Worm (Caenorhabditis elegans) whole organism, late embryonic: ENCODE measurements around the gene sid-2.

Experiments used
- C08G9.2 ChIP-seq: sonication (generic microtip); optimal IDR thresholded peaks from 2 replicates; lab custom pipeline; 2016; ENCODE audit warnings: mild to moderate bottlenecking, missing genetic modification characterization, moderate library complexity, missing compliant biosample characterization
- F13H6.1 ChIP-seq: sonication (generic microtip); optimal IDR thresholded peaks from 2 replicates; lab custom pipeline; 2016; ENCODE audit warnings: missing genetic modification characterization, missing compliant biosample characterization
- K02D7.2 ChIP-seq: sonication (generic microtip); optimal IDR thresholded peaks from 2 replicates; lab custom pipeline; 2017; ENCODE audit warnings: mild to moderate bottlenecking, missing genetic modification characterization, missing compliant biosample characterization
- K09A11.1 ChIP-seq: sonication (generic microtip); optimal IDR thresholded peaks from 2 replicates; lab custom pipeline; 2017; ENCODE audit warnings: antibody characterized with exemption, mild to moderate bottlenecking, missing genetic modification characterization, missing compliant biosample characterization; ENCODE audit not compliant: insufficient read depth
- T23F11.4 ChIP-seq: fragments of 200-800 bp; sonication (Bioruptor generic); optimal IDR thresholded peaks from 2 replicates; lab custom pipeline; 2018; ENCODE audit warnings: mild to moderate bottlenecking, missing genetic modification characterization, missing compliant biosample characterization
- ama-1 ChIP-seq: fragments of 150-350 bp; optimal IDR thresholded peaks from 2 replicates; lab custom pipeline; 2014
- ceh-14 ChIP-seq: sonication (generic microtip); optimal IDR thresholded peaks from 2 replicates; lab custom pipeline; 2016; ENCODE audit warnings: missing genotype, missing genetic modification characterization, missing compliant biosample characterization
- ceh-18 ChIP-seq: sonication (generic microtip); optimal IDR thresholded peaks from 2 replicates; lab custom pipeline; 2016; ENCODE audit warnings: missing genetic modification characterization, missing compliant biosample characterization
- ceh-19 ChIP-seq: fragments of 200-800 bp; sonication (Bioruptor generic); optimal IDR thresholded peaks from 2 replicates; lab custom pipeline; 2018; ENCODE audit warnings: mild to moderate bottlenecking, missing genetic modification characterization, missing compliant biosample characterization
- ceh-30 ChIP-seq: fragments of 150-350 bp; optimal IDR thresholded peaks from 2 replicates; lab custom pipeline; 2014; ENCODE audit warnings: missing biosample characterization, missing genetic modification characterization
- ceh-31 ChIP-seq: sonication (generic microtip); optimal IDR thresholded peaks from 2 replicates; lab custom pipeline; 2016; ENCODE audit warnings: missing genetic modification characterization, missing compliant biosample characterization
- ceh-34 ChIP-seq: sonication (generic microtip); optimal IDR thresholded peaks from 2 replicates; lab custom pipeline; 2016; ENCODE audit warnings: mild to moderate bottlenecking, missing genetic modification characterization, missing compliant biosample characterization
- ceh-45 ChIP-seq: fragments of 200-800 bp; sonication (Bioruptor generic); IDR thresholded peaks from 2 replicates; pipeline ENCODE4 v1.3.6; 2022; ENCODE audit warnings: missing genetic modification reagents, missing genetic modification characterization, missing compliant biosample characterization
- ceh-48 ChIP-seq: sonication (generic microtip); optimal IDR thresholded peaks from 2 replicates; lab custom pipeline; 2016; ENCODE audit warnings: missing genetic modification characterization, inconsistent platforms, missing compliant biosample characterization
- ceh-6 ChIP-seq: fragments of 200-800 bp; sonication (Bioruptor generic); optimal IDR thresholded peaks from 2 replicates; lab custom pipeline; 2018; ENCODE audit warnings: mild to moderate bottlenecking, missing genetic modification characterization, missing compliant biosample characterization
- che-1 ChIP-seq: sonication (generic microtip); optimal IDR thresholded peaks from 2 replicates; lab custom pipeline; 2016; ENCODE audit warnings: mild to moderate bottlenecking, missing genetic modification characterization, missing compliant biosample characterization
- dmd-4 ChIP-seq: sonication (generic microtip); optimal IDR thresholded peaks from 2 replicates; lab custom pipeline; 2016; ENCODE audit warnings: borderline replicate concordance, missing genetic modification characterization, missing compliant biosample characterization
- dve-1 ChIP-seq: sonication (generic microtip); optimal IDR thresholded peaks from 2 replicates; lab custom pipeline; 2017; ENCODE audit warnings: antibody characterized with exemption, mild to moderate bottlenecking, missing genetic modification characterization, missing compliant biosample characterization
- elt-2 ChIP-seq: sonication (generic microtip); optimal IDR thresholded peaks from 2 replicates; lab custom pipeline; 2016; ENCODE audit warnings: missing genetic modification reagents, missing genetic modification characterization, missing compliant biosample characterization
- ets-4 ChIP-seq: sonication (generic microtip); optimal IDR thresholded peaks from 2 replicates; lab custom pipeline; 2016; ENCODE audit warnings: missing genetic modification characterization, missing compliant biosample characterization
- eyg-1 ChIP-seq: sonication (generic microtip); optimal IDR thresholded peaks from 2 replicates; lab custom pipeline; 2016; ENCODE audit warnings: missing genotype, missing genetic modification characterization, missing compliant biosample characterization
- fax-1 ChIP-seq: sonication (generic microtip); optimal IDR thresholded peaks from 2 replicates; lab custom pipeline; 2016; ENCODE audit warnings: missing genotype, missing genetic modification characterization, missing compliant biosample characterization
- fkh-10 ChIP-seq: fragments of 150-350 bp; optimal IDR thresholded peaks from 2 replicates; lab custom pipeline; 2014; ENCODE audit warnings: missing biosample characterization, missing genetic modification reagents, missing genetic modification characterization
- fkh-6 ChIP-seq: sonication (generic microtip); optimal IDR thresholded peaks from 2 replicates; lab custom pipeline; 2016; ENCODE audit warnings: missing genetic modification characterization, missing compliant biosample characterization
- gmeb-2 ChIP-seq: sonication (generic microtip); optimal IDR thresholded peaks from 2 replicates; lab custom pipeline; 2016; ENCODE audit warnings: missing genetic modification characterization, inconsistent platforms, missing compliant biosample characterization
- hlh-13 ChIP-seq: fragments of 200-800 bp; sonication (Bioruptor generic); optimal IDR thresholded peaks from 2 replicates; lab custom pipeline; 2018; ENCODE audit warnings: mild to moderate bottlenecking, missing genetic modification characterization, missing compliant biosample characterization
- hlh-6 ChIP-seq: sonication (generic microtip); optimal IDR thresholded peaks from 2 replicates; lab custom pipeline; 2016; ENCODE audit warnings: missing genotype, missing genetic modification characterization, missing compliant biosample characterization
- hlh-8 ChIP-seq: sonication (generic microtip); optimal IDR thresholded peaks from 2 replicates; lab custom pipeline; 2016; ENCODE audit warnings: missing genotype, missing genetic modification characterization, missing compliant biosample characterization
- lim-6 ChIP-seq: sonication (generic microtip); optimal IDR thresholded peaks from 2 replicates; lab custom pipeline; 2016; ENCODE audit warnings: missing genetic modification characterization, missing compliant biosample characterization
- madf-2 ChIP-seq: sonication (generic microtip); optimal IDR thresholded peaks from 2 replicates; lab custom pipeline; 2017; ENCODE audit warnings: missing genetic modification characterization, missing compliant biosample characterization
- odd-2 ChIP-seq: sonication (generic microtip); optimal IDR thresholded peaks from 2 replicates; lab custom pipeline; 2017; ENCODE audit warnings: antibody characterized with exemption, mild to moderate bottlenecking, missing genetic modification characterization, missing compliant biosample characterization
- pat-9 ChIP-seq: fragments of 200-800 bp; sonication (Bioruptor generic); optimal IDR thresholded peaks from 2 replicates; lab custom pipeline; 2018; ENCODE audit warnings: mild to moderate bottlenecking, missing genetic modification characterization, moderate library complexity, missing compliant biosample characterization
- pax-1 ChIP-seq: fragments of 150-350 bp; optimal IDR thresholded peaks from 2 replicates; lab custom pipeline; 2014; ENCODE audit warnings: missing biosample characterization, missing genetic modification characterization
- pha-4 ChIP-seq: fragments of 150-350 bp; optimal IDR thresholded peaks from 2 replicates; lab custom pipeline; 2018; ENCODE audit warnings: missing biosample characterization, missing genetic modification reagents, missing genetic modification characterization
- pqm-1 ChIP-seq: sonication (generic microtip); optimal IDR thresholded peaks from 2 replicates; lab custom pipeline; 2016; ENCODE audit warnings: missing genetic modification characterization, missing compliant biosample characterization
- pros-1 ChIP-seq: fragments of 150-350 bp; optimal IDR thresholded peaks from 2 replicates; lab custom pipeline; 2014; ENCODE audit warnings: missing biosample characterization, missing genetic modification reagents, missing genetic modification characterization
- ref-2 ChIP-seq: sonication (generic microtip); optimal IDR thresholded peaks from 2 replicates; lab custom pipeline; 2016; ENCODE audit warnings: missing genetic modification characterization, missing compliant biosample characterization
- sdc-2 ChIP-seq: sonication (generic microtip); optimal IDR thresholded peaks from 2 replicates; lab custom pipeline; 2016; ENCODE audit warnings: missing genotype, missing genetic modification characterization, missing compliant biosample characterization
- sox-4 ChIP-seq: sonication (generic microtip); optimal IDR thresholded peaks from 2 replicates; lab custom pipeline; 2017; ENCODE audit warnings: mild to moderate bottlenecking, missing genetic modification characterization, inconsistent platforms, missing compliant biosample characterization
- syd-9 ChIP-seq: sonication (generic microtip); optimal IDR thresholded peaks from 2 replicates; lab custom pipeline; 2016; ENCODE audit warnings: mild to moderate bottlenecking, missing genetic modification characterization, moderate library complexity, missing compliant biosample characterization
- tbx-2 ChIP-seq: sonication (generic microtip); optimal IDR thresholded peaks from 2 replicates; lab custom pipeline; 2016; ENCODE audit warnings: missing genetic modification characterization, missing compliant biosample characterization
- tbx-7 ChIP-seq: sonication (generic microtip); optimal IDR thresholded peaks from 2 replicates; lab custom pipeline; 2016; ENCODE audit warnings: missing genotype, missing genetic modification characterization, missing compliant biosample characterization
- ttx-3 ChIP-seq: sonication (generic microtip); optimal IDR thresholded peaks from 2 replicates; lab custom pipeline; 2016; ENCODE audit warnings: missing genetic modification reagents, missing genetic modification characterization, missing compliant biosample characterization
- unc-3 ChIP-seq, 2 experiments: fragments of 200-800 bp in 1 of 2; sonication (Bioruptor generic) in 1 of 2; sonication (generic microtip) in 1 of 2; conservative IDR thresholded peaks in 1 of 2; optimal IDR thresholded peaks in 1 of 2; 2 replicates each; pipeline versions ENCODE4 v1.3.6 to Lab custom; 2016 to 2022; ENCODE audit warnings: missing compliant biosample characterization in 2 of 2, missing genetic modification characterization in 2 of 2, missing genetic modification reagents in 1 of 2
- unc-42 ChIP-seq: sonication (generic microtip); optimal IDR thresholded peaks from 2 replicates; lab custom pipeline; 2016; ENCODE audit warnings: missing genotype, missing genetic modification characterization, missing compliant biosample characterization
- unc-55 ChIP-seq: sonication (generic microtip); optimal IDR thresholded peaks from 2 replicates; lab custom pipeline; 2017; ENCODE audit warnings: missing biosample characterization, missing genetic modification reagents, missing genetic modification characterization
- unc-86 ChIP-seq: sonication (generic microtip); optimal IDR thresholded peaks from 2 replicates; lab custom pipeline; 2016; ENCODE audit warnings: missing genetic modification characterization, missing compliant biosample characterization
- ztf-16 ChIP-seq: sonication (generic microtip); optimal IDR thresholded peaks from 2 replicates; lab custom pipeline; 2017; ENCODE audit warnings: missing genetic modification characterization, missing compliant biosample characterization

The sid-2 gene

ce11 chrIII:13642776-13643175, 36.5 kb upstream of the sid-2 start:
- TF ChIP-seq T23F11.4 (GFP tag; lab: Kevin White, UChicago) (no peak), hlh-8 (tag; lab: Kevin White, UChicago) (no peak), K09A11.1 (tag; lab: Kevin White, UChicago) (no peak), fkh-10 (GFP tag; lab: Kevin White, UChicago) (no peak), ceh-31 (tag; lab: Kevin White, UChicago) (no peak), hlh-13 (GFP tag; lab: Kevin White, UChicago) (no peak), ceh-30 (tag; lab: Kevin White, UChicago) (no peak), ztf-16 (tag; lab: Kevin White, UChicago) (no peak), ceh-45 (GFP tag; lab: Robert Waterston, UW) (no peak), pat-9 (tag; lab: Kevin White, UChicago) (no peak), tbx-2 (tag; lab: Kevin White, UChicago) (no peak), F13H6.1 (tag; lab: Kevin White, UChicago) (no peak)

ce11 chrIII:13643534-13643933, 35.7 kb upstream of the sid-2 start, which contains the start of the genes drr-2 and set-16:
drr-2 (minus strand) TSS chrIII:13643570.
set-16 (plus strand) TSS chrIII:13643916.
- peak; percentile 99 for TF ChIP-seq unc-42 (tag; lab: Kevin White, UChicago)
- peak; percentile 93 for TF ChIP-seq ceh-30 (tag; lab: Kevin White, UChicago)
- peak; percentile 82 for TF ChIP-seq elt-2 (tag; lab: Kevin White, UChicago)
- peak; percentile 62 for TF ChIP-seq C08G9.2
- TF ChIP-seq pqm-1 (tag; lab: Kevin White, UChicago): peak; percentile 66
- TF ChIP-seq hlh-13 (GFP tag; lab: Kevin White, UChicago): no peak
- no peak for TF ChIP-seq sox-4 (tag; lab: Kevin White, UChicago)
- TF ChIP-seq pha-4 (tag; lab: Kevin White, UChicago): no peak
- TF ChIP-seq F13H6.1 (tag; lab: Kevin White, UChicago): peak; percentile 40
- TF ChIP-seq ama-1: no peak
- TF ChIP-seq unc-86 (tag; lab: Kevin White, UChicago): peak; percentile 66
- no peak for TF ChIP-seq ceh-45 (GFP tag; lab: Robert Waterston, UW)
- no peak for TF ChIP-seq eyg-1 (tag; lab: Kevin White, UChicago)
- TF ChIP-seq K09A11.1 (tag; lab: Kevin White, UChicago): peak; percentile 48
- TF ChIP-seq ceh-48 (tag; lab: Kevin White, UChicago): peak; percentile 97
- peak; percentile 72 for TF ChIP-seq ets-4
- no peak for TF ChIP-seq K02D7.2 (tag; lab: Kevin White, UChicago)
- no peak for TF ChIP-seq hlh-6
- TF ChIP-seq hlh-8 (tag; lab: Kevin White, UChicago): no peak
- no peak for TF ChIP-seq fkh-6 (tag; lab: Kevin White, UChicago)
- TF ChIP-seq ref-2: peak; percentile 95
- peak; percentile 23 for TF ChIP-seq ceh-19 (GFP tag; lab: Kevin White, UChicago)
- peak; percentile 94 for TF ChIP-seq unc-55
- no peak for TF ChIP-seq unc-3 (GFP tag; conservative IDR thresholded peaks at IDR 0.05; lab: Robert Waterston, UW)
- TF ChIP-seq unc-3 (tag; optimal IDR thresholded peaks at IDR 0.05; lab: Kevin White, UChicago): peak; percentile 41
- peak; percentile 91 for TF ChIP-seq ceh-18 (tag; lab: Kevin White, UChicago)
- TF ChIP-seq che-1: peak; percentile 20
- TF ChIP-seq syd-9: peak; percentile 73
- TF ChIP-seq madf-2 (tag; lab: Kevin White, UChicago): peak; percentile 27
- TF ChIP-seq ceh-31 (tag; lab: Kevin White, UChicago): peak; percentile 90
- TF ChIP-seq ceh-6 (GFP tag; lab: Kevin White, UChicago): peak; percentile 52
- peak; percentile 82 for TF ChIP-seq pros-1 (tag; lab: Kevin White, UChicago)
- TF ChIP-seq dmd-4 (tag; lab: Kevin White, UChicago): no peak
- peak; percentile 86 for TF ChIP-seq tbx-2 (tag; lab: Kevin White, UChicago)
- peak; percentile 92 for TF ChIP-seq dve-1 (tag; lab: Kevin White, UChicago)
- peak; percentile 44 for TF ChIP-seq sdc-2 (tag; lab: Kevin White, UChicago)
- peak; percentile 43 for TF ChIP-seq fkh-10 (GFP tag; lab: Kevin White, UChicago)
- peak; percentile 10 for TF ChIP-seq odd-2 (tag; lab: Kevin White, UChicago)
- peak; percentile 87 for TF ChIP-seq ceh-34
- peak; percentile 9 for TF ChIP-seq T23F11.4 (GFP tag; lab: Kevin White, UChicago)
- peak; percentile 29 for TF ChIP-seq tbx-7 (tag; lab: Kevin White, UChicago)
- no peak for TF ChIP-seq lim-6 (tag; lab: Kevin White, UChicago)
- TF ChIP-seq fax-1: no peak
- peak; percentile 90 for TF ChIP-seq ceh-14 (tag; lab: Kevin White, UChicago)
- peak; percentile 91 for TF ChIP-seq pax-1 (tag; lab: Kevin White, UChicago)
- TF ChIP-seq gmeb-2: peak; percentile 21
- TF ChIP-seq ttx-3 (tag; lab: Kevin White, UChicago): peak; percentile 19
